Fruit fly (Drosophila melanogaster): Measurements from ENCODE around the gene CG3225.

Gene CG3225

dm6 chr2L:4810044-4810609 is 7.9 kb downstream of the CG3225 start (continued):
- TF ChIP-seq lilli (GFP tag; optimal IDR thresholded peaks at IDR 0.05) (peak; percentile 30), B-H2 (GFP tag; optimal IDR thresholded peaks at IDR 0.05) (peak; percentile 71), gcm2 (GFP tag; optimal IDR thresholded peaks at IDR 0.05) (no peak), Med (GFP tag) (peak; percentile 90), Tbp (GFP tag; optimal IDR thresholded peaks at IDR 0.05) (no peak), salm (tag; optimal IDR thresholded peaks at IDR 0.05) (no peak), CG4424 (GFP tag; optimal IDR thresholded peaks at IDR 0.05) (peak; percentile 42), CG8478 (optimal IDR thresholded peaks at IDR 0.05) (peak; percentile 65), Antp (GFP tag; optimal IDR thresholded peaks at IDR 0.05) (no peak), bab2 (GFP tag; optimal IDR thresholded peaks at IDR 0.05) (no peak), CG14014 (GFP tag; IDR thresholded peaks at IDR 0.05) (peak; percentile 50; the same call in 1 of the 2 replicates), Aef1 (GFP tag; IDR thresholded peaks at IDR 0.05) (peak; percentile 37; the same call in 1 of the 3 replicates), emc (GFP tag; optimal IDR thresholded peaks at IDR 0.05) (no peak), CG6683 (GFP tag; optimal IDR thresholded peaks at IDR 0.05) (no peak), CG11093 (GFP tag; IDR thresholded peaks at IDR 0.05) (no peak), CG10543 (GFP tag; optimal IDR thresholded peaks at IDR 0.05) (peak; percentile 84), gsb (GFP tag; IDR thresholded peaks at IDR 0.05) (no peak), B-H1 (GFP tag; IDR thresholded peaks at IDR 0.05) (no peak), CG3726 (GFP tag; IDR thresholded peaks at IDR 0.05) (no peak), Adf1 (GFP tag; IDR thresholded peaks at IDR 0.05) (peak; percentile 70), aop (GFP tag; IDR thresholded peaks at IDR 0.05) (no peak), Fer3 (tag; optimal IDR thresholded peaks at IDR 0.05) (peak; percentile 35), nau (GFP tag; optimal IDR thresholded peaks at IDR 0.05) (no peak), mld (GFP tag; IDR thresholded peaks at IDR 0.05; ENCODE audit: partially characterized antibody) (peak; percentile 51; the same call in 1 of the 3 replicates), otp (GFP tag; IDR thresholded peaks at IDR 0.05) (no peak; the same call in 2 of the 3 replicates), CG12236 (GFP tag; optimal IDR thresholded peaks at IDR 0.05) (no peak), CG7839 (tag; optimal IDR thresholded peaks at IDR 0.05) (peak; percentile 53), CG7556 (GFP tag; optimal IDR thresholded peaks at IDR 0.05) (peak; percentile 55), CG11504 (tag; optimal IDR thresholded peaks at IDR 0.05) (peak; percentile 75), zfh1 (GFP tag; IDR thresholded peaks at IDR 0.05) (peak; percentile 8; the same call in 1 of the 3 replicates), CoRest (tag; optimal IDR thresholded peaks at IDR 0.05) (peak; percentile 68), CG10431 (GFP tag; optimal IDR thresholded peaks at IDR 0.05) (no peak), CG34376 (GFP tag; optimal IDR thresholded peaks at IDR 0.05) (no peak), abd-A (tag; optimal IDR thresholded peaks at IDR 0.05) (peak; percentile 76), sima (GFP tag; optimal IDR thresholded peaks at IDR 0.05) (no peak), CG12071 (GFP tag; optimal IDR thresholded peaks at IDR 0.05) (no peak), cg (GFP tag; optimal IDR thresholded peaks at IDR 0.05) (peak; percentile 60), Dll (GFP tag; IDR thresholded peaks at IDR 0.05; ENCODE audit: partially characterized antibody) (peak; percentile 52; the same call in 3 of the 4 replicates), Ptx1 (GFP tag; IDR thresholded peaks at IDR 0.05) (0 out of 2 replicates have a peak, but pooled peaks have one; percentile 25), ato (GFP tag; IDR thresholded peaks at IDR 0.05; ENCODE audit: partially characterized antibody) (peak; percentile 73), Vsx1 (GFP tag; optimal IDR thresholded peaks at IDR 0.05) (no peak), Spps (tag; optimal IDR thresholded peaks at IDR 0.05) (peak; percentile 8), ham (GFP tag; IDR thresholded peaks at IDR 0.05) (no peak), ab (GFP tag; optimal IDR thresholded peaks at IDR 0.05) (no peak), CG11695 (GFP tag; IDR thresholded peaks at IDR 0.05) (no peak), zen2 (GFP tag; IDR thresholded peaks at IDR 0.05; ENCODE audit: partially characterized antibody) (no peak), Dp (GFP tag; optimal IDR thresholded peaks at IDR 0.05) (peak; percentile 48), CG4282 (GFP tag; optimal IDR thresholded peaks at IDR 0.05) (no peak), esg (GFP tag; conservative IDR thresholded peaks at IDR 0.05) (no peak), sna (GFP tag; IDR thresholded peaks at IDR 0.05; ENCODE audit: partially characterized antibody) (0 out of 2 replicates have a peak, but pooled peaks have one; percentile 53)

All from whole organism, embryonic.